Worm (Caenorhabditis elegans) whole organism, late embryonic: Measurements from ENCODE around the gene B0280.9.

Experiments
- C08G9.2 ChIP-seq: sonication (generic microtip); optimal IDR thresholded peaks from 2 replicates; lab custom pipeline; 2016; ENCODE audit warnings: mild to moderate bottlenecking, missing genetic modification characterization, moderate library complexity, missing compliant biosample characterization
- K02D7.2 ChIP-seq: sonication (generic microtip); optimal IDR thresholded peaks from 2 replicates; lab custom pipeline; 2017; ENCODE audit warnings: mild to moderate bottlenecking, missing genetic modification characterization, missing compliant biosample characterization
- K09A11.1 ChIP-seq: sonication (generic microtip); optimal IDR thresholded peaks from 2 replicates; lab custom pipeline; 2017; ENCODE audit warnings: antibody characterized with exemption, mild to moderate bottlenecking, missing genetic modification characterization, missing compliant biosample characterization; ENCODE audit not compliant: insufficient read depth
- T23F11.4 ChIP-seq: fragments of 200-800 bp; sonication (Bioruptor generic); optimal IDR thresholded peaks from 2 replicates; lab custom pipeline; 2018; ENCODE audit warnings: mild to moderate bottlenecking, missing genetic modification characterization, missing compliant biosample characterization
- ceh-2 ChIP-seq: sonication (generic microtip); optimal IDR thresholded peaks from 2 replicates; lab custom pipeline; 2016; ENCODE audit warnings: missing genotype, missing genetic modification characterization, missing compliant biosample characterization
- ceh-22 ChIP-seq: sonication (generic microtip); optimal IDR thresholded peaks from 2 replicates; lab custom pipeline; 2017; ENCODE audit warnings: missing biosample characterization, missing genetic modification characterization
- ceh-45 ChIP-seq: fragments of 200-800 bp; sonication (Bioruptor generic); IDR thresholded peaks from 2 replicates; pipeline ENCODE4 v1.3.6; 2022; ENCODE audit warnings: missing genetic modification reagents, missing genetic modification characterization, missing compliant biosample characterization
- ceh-9 ChIP-seq: sonication (generic microtip); optimal IDR thresholded peaks from 2 replicates; lab custom pipeline; 2016; ENCODE audit warnings: mild to moderate bottlenecking, missing genetic modification characterization, inconsistent platforms, missing compliant biosample characterization
- che-1 ChIP-seq: sonication (generic microtip); optimal IDR thresholded peaks from 2 replicates; lab custom pipeline; 2016; ENCODE audit warnings: mild to moderate bottlenecking, missing genetic modification characterization, missing compliant biosample characterization
- elt-2 ChIP-seq: sonication (generic microtip); optimal IDR thresholded peaks from 2 replicates; lab custom pipeline; 2016; ENCODE audit warnings: missing genetic modification reagents, missing genetic modification characterization, missing compliant biosample characterization
- elt-4 ChIP-seq: sonication (generic microtip); optimal IDR thresholded peaks from 2 replicates; lab custom pipeline; 2016; ENCODE audit warnings: missing genetic modification characterization, missing compliant biosample characterization
- eyg-1 ChIP-seq: sonication (generic microtip); optimal IDR thresholded peaks from 2 replicates; lab custom pipeline; 2016; ENCODE audit warnings: missing genotype, missing genetic modification characterization, missing compliant biosample characterization
- fax-1 ChIP-seq: sonication (generic microtip); optimal IDR thresholded peaks from 2 replicates; lab custom pipeline; 2016; ENCODE audit warnings: missing genotype, missing genetic modification characterization, missing compliant biosample characterization
- fkh-6 ChIP-seq: sonication (generic microtip); optimal IDR thresholded peaks from 2 replicates; lab custom pipeline; 2016; ENCODE audit warnings: missing genetic modification characterization, missing compliant biosample characterization
- gmeb-2 ChIP-seq: sonication (generic microtip); optimal IDR thresholded peaks from 2 replicates; lab custom pipeline; 2016; ENCODE audit warnings: missing genetic modification characterization, inconsistent platforms, missing compliant biosample characterization
- hlh-15 ChIP-seq: sonication (generic microtip); optimal IDR thresholded peaks from 2 replicates; lab custom pipeline; 2016; ENCODE audit warnings: missing genetic modification characterization, missing compliant biosample characterization
- hlh-30 ChIP-seq: sonication (generic microtip); optimal IDR thresholded peaks from 2 replicates; lab custom pipeline; 2017; ENCODE audit warnings: antibody characterized with exemption, missing genetic modification characterization, missing compliant biosample characterization; ENCODE audit not compliant: insufficient read depth
- hlh-8 ChIP-seq: sonication (generic microtip); optimal IDR thresholded peaks from 2 replicates; lab custom pipeline; 2016; ENCODE audit warnings: missing genotype, missing genetic modification characterization, missing compliant biosample characterization
- mec-3 ChIP-seq: sonication (generic microtip); optimal IDR thresholded peaks from 2 replicates; lab custom pipeline; 2016; ENCODE audit warnings: borderline replicate concordance, missing genetic modification characterization, missing compliant biosample characterization
- nfya-1 ChIP-seq: sonication (generic microtip); optimal IDR thresholded peaks from 2 replicates; lab custom pipeline; 2017; ENCODE audit warnings: missing genetic modification characterization, mild to moderate bottlenecking, missing compliant biosample characterization, antibody characterized with exemption, moderate library complexity
- nhr-11 ChIP-seq: fragments of 150-350 bp; optimal IDR thresholded peaks from 2 replicates; lab custom pipeline; 2014; ENCODE audit warnings: missing biosample characterization, missing genetic modification characterization
- odd-2 ChIP-seq: sonication (generic microtip); optimal IDR thresholded peaks from 2 replicates; lab custom pipeline; 2017; ENCODE audit warnings: antibody characterized with exemption, mild to moderate bottlenecking, missing genetic modification characterization, missing compliant biosample characterization
- pha-4 ChIP-seq: fragments of 150-350 bp; optimal IDR thresholded peaks from 2 replicates; lab custom pipeline; 2018; ENCODE audit warnings: missing biosample characterization, missing genetic modification reagents, missing genetic modification characterization
- sdc-2 ChIP-seq: sonication (generic microtip); optimal IDR thresholded peaks from 2 replicates; lab custom pipeline; 2016; ENCODE audit warnings: missing genotype, missing genetic modification characterization, missing compliant biosample characterization
- tbx-2 ChIP-seq: sonication (generic microtip); optimal IDR thresholded peaks from 2 replicates; lab custom pipeline; 2016; ENCODE audit warnings: missing genetic modification characterization, missing compliant biosample characterization
- ttx-3 ChIP-seq: sonication (generic microtip); optimal IDR thresholded peaks from 2 replicates; lab custom pipeline; 2016; ENCODE audit warnings: missing genetic modification reagents, missing genetic modification characterization, missing compliant biosample characterization
- unc-42 ChIP-seq: sonication (generic microtip); optimal IDR thresholded peaks from 2 replicates; lab custom pipeline; 2016; ENCODE audit warnings: missing genotype, missing genetic modification characterization, missing compliant biosample characterization
- unc-86 ChIP-seq: sonication (generic microtip); optimal IDR thresholded peaks from 2 replicates; lab custom pipeline; 2016; ENCODE audit warnings: missing genetic modification characterization, missing compliant biosample characterization
- ztf-16 ChIP-seq: sonication (generic microtip); optimal IDR thresholded peaks from 2 replicates; lab custom pipeline; 2017; ENCODE audit warnings: missing genetic modification characterization, missing compliant biosample characterization

The B0280.9 gene

DNA sequence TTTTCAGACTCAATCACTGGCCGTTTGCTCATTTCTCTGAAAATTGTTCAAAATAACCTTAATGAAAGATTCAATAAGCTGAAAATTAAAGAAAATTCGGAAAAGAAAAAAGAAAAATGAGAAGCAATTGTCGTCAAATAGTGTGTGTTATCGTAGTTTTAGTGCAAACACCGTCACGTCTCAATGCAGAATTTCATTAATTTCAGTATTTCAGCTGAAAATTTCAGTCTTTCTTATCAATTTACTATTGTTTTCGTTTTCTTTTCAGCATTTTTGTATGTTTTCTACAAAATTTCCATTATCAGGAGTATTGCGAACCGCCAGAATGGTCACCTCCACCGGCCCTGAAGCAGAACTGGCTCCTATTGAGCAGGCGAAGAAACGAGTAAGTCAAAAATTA lies at the start of gene B0280.9, which contains the start of gene rpia-1:
Gene B0280.9, minus strand, starts transcription at position 36 of the 400 bp plus-strand sequence.
Gene rpia-1, plus strand, starts transcription at position 269 of the 400 bp plus-strand sequence.
- peak; percentile 6 for TF ChIP-seq unc-42
- peak; percentile 23 for TF ChIP-seq elt-2 (tag; lab: Kevin White, UChicago)
- TF ChIP-seq nfya-1 (tag; lab: Kevin White, UChicago) = peak; percentile 2
- no peak for TF ChIP-seq hlh-8 (tag; lab: Kevin White, UChicago)
- TF ChIP-seq, all 69 proteins: peak for 3

DNA sequence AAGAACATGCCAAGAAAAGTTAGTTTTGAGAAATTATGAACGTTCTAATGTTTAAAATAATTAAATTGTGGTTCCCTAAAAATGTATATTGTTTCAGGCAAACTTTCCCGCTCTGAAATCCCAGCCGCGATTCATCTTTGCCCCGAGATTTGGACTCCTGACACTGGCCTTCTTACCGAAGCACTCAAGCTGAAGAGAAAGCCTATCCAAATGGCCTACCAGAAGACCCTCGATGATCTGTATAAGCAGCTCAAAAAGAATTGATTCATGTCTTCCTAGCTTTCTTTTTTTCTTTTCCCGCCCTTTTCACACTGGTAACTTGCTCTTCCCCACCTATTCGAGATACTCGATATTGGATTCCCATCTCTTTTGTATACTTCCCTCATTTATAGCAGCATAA lies 47.4 kb upstream of the B0280.9 start:
- TF ChIP-seq gmeb-2 (tag; lab: Kevin White, UChicago) = no peak
- no peak for TF ChIP-seq unc-42
- TF ChIP-seq unc-86 = no peak
- TF ChIP-seq ztf-16 (tag; lab: Kevin White, UChicago) = no peak
- TF ChIP-seq eyg-1 (tag; lab: Kevin White, UChicago) = no peak
- no peak for TF ChIP-seq mec-3 (tag; lab: Kevin White, UChicago)
- TF ChIP-seq fkh-6 (tag; lab: Kevin White, UChicago) = no peak
- no peak for TF ChIP-seq ceh-22 (tag; lab: Kevin White, UChicago)
- TF ChIP-seq sdc-2 = no peak
- no peak for TF ChIP-seq ceh-9 (tag; lab: Kevin White, UChicago)
- no peak for TF ChIP-seq hlh-15 (tag; lab: Kevin White, UChicago)
- no peak for TF ChIP-seq hlh-30 (tag; lab: Kevin White, UChicago)
- no peak for TF ChIP-seq ceh-2

DNA sequence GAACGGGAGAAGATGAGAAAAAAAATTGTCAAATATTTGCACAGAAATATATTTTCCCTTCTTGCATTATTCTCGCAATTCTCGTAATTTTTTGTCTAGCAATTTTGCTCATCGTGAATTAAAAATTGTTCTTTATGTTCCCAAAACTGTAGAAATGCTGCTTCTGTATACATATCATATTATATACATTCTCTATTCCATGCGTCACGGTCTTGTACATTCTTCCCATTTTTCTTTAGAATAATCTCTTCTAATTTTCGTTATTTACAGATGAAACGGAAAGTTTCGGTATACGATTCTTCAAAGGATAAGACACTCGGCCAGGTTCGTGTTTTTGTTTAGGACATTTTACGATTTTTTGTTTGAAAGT lies 44.9 kb upstream of the B0280.9 start, which contains the start of gene acs-4:
Gene acs-4, plus strand, starts transcription at position 271 of the 370 bp plus-strand sequence.
- TF ChIP-seq elt-4 (tag; lab: Kevin White, UChicago) = no peak
- TF ChIP-seq odd-2 (tag; lab: Kevin White, UChicago) = no peak
- TF ChIP-seq K02D7.2 = no peak
- no peak for TF ChIP-seq ceh-22 (tag; lab: Kevin White, UChicago)
- no peak for TF ChIP-seq tbx-2
- no peak for TF ChIP-seq K09A11.1 (tag; lab: Kevin White, UChicago)
- no peak for TF ChIP-seq che-1 (tag; lab: Kevin White, UChicago)
- no peak for TF ChIP-seq fax-1
- no peak for TF ChIP-seq ttx-3 (tag; lab: Kevin White, UChicago)
- TF ChIP-seq T23F11.4 (GFP tag; lab: Kevin White, UChicago) = no peak
- no peak for TF ChIP-seq nfya-1 (tag; lab: Kevin White, UChicago)
- TF ChIP-seq, all 69 proteins: peak for 0

DNA sequence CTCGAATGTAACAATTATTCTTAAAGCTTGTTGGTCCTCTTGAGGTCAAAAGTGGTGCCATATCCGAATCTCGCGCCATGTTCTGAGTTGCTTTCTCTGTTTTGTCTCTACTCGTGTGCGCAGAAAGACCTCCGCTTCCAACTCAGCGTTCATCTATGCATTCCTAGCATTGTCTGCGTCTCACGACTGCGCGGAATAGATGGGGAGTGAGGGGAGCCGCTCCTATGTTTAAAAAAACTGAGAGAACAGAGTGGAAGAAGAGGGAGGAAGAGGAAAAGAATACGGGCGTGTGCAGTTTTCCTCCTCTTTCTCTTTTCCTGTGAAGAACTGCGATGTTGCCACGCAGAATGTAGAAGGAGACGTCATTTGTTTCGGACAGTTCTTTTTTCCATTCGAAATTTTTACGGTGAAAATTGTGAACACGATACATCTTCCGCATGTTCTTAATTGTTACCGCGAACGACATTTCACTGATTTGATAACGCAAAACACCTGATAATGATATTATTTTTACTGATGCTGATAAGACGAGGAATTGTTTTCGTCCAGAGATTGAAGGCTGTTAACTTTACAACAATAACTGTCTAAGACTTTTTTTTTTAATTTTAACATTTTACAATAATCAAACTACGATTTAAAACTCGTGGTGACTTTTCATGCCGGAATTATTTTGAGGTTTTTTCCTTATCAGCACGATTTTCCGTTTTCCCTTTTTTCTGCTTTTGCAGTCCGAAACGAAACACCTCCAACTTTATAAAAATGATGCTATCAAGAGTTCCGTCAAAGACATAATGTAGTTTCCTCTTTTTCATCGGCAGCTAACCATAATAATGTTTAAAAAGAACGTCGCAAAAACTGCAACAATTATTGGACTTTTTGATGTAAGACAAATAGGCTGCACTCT lies 44.2 kb upstream of the B0280.9 start:
- TF ChIP-seq tbx-2 (no peak), elt-2 (tag; lab: Kevin White, UChicago) (peak; percentile 91), pha-4 (tag; lab: Kevin White, UChicago) (no peak), mec-3 (tag; lab: Kevin White, UChicago) (no peak), nfya-1 (tag; lab: Kevin White, UChicago) (peak; percentile 8), nhr-11 (tag; lab: Kevin White, UChicago) (no peak)

DNA sequence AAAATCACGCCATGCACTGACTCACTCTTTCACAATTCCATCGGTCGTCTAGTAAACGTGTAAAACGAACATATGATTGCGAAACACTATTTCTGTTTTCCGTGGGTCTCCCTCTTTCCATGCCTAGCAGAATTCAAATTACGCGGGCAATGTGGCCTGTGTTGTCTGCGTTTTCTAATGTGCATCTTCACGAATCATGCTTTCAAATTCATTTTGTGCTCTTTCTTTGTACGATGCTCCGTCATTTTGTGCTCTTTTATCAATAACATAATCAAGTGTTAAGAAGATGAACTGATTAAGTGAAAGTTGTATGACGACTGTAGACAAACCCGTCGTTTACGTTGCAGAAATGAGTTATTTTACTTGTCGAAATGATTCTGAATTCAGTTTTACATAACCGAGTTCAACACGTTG lies 43.1 kb upstream of the B0280.9 start:
- TF ChIP-seq odd-2 (tag; lab: Kevin White, UChicago) (no peak), elt-2 (tag; lab: Kevin White, UChicago) (peak; percentile 45), nhr-11 (tag; lab: Kevin White, UChicago) (no peak), pha-4 (tag; lab: Kevin White, UChicago) (no peak)

DNA sequence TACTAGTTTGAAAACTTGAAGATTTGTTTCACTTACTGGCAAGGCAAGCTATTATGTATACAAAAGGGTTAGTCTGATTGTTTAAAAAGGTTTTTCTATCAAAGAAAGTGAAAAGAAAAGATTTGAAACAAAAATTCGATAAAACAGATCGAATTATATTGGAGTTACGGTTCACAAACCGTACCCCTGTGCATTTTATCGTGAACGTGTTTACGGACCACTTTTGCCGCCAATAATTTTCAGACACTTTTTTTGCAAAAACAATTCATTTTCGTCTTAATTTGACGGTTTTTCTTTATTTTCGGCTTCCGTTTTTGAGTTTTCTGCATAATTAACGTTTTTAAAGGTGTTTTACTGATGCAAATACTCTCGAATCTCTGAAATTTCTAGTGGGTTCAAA lies 42.6 kb upstream of the B0280.9 start:
- no peak for TF ChIP-seq ttx-3 (tag; lab: Kevin White, UChicago)
- TF ChIP-seq hlh-15 (tag; lab: Kevin White, UChicago) = no peak
- no peak for TF ChIP-seq ceh-45
- TF ChIP-seq C08G9.2 (tag; lab: Kevin White, UChicago) = no peak
